Worm (Caenorhabditis elegans) whole organism, L4 larva: ENCODE data around the gene F53A9.6.

Source experiments
- T26A8.4 ChIP-seq: fragments of 200-800 bp; sonication (Bioruptor generic); IDR thresholded peaks from 2 replicates; pipeline ENCODE4 v1.3.6; 2022; ENCODE audit warnings: missing genetic modification characterization, missing compliant biosample characterization
- daf-19 ChIP-seq: fragments of 200-800 bp; sonication (Bioruptor generic); conservative IDR thresholded peaks from 2 replicates; pipeline ENCODE4 v1.3.6; 2022; ENCODE audit warnings: missing genetic modification characterization, missing compliant biosample characterization
- dmd-9 ChIP-seq: fragments of 200-800 bp; sonication (Bioruptor generic); IDR thresholded peaks from 2 replicates; pipeline ENCODE4 v1.3.6; 2022; ENCODE audit warnings: missing genetic modification reagents, missing genetic modification characterization, missing compliant biosample characterization
- hlh-11 ChIP-seq: fragments of 200-800 bp; sonication (Bioruptor generic); optimal IDR thresholded peaks from 2 replicates; lab custom pipeline; 2018; ENCODE audit warnings: mild to moderate bottlenecking, missing genetic modification characterization, missing compliant biosample characterization
- lin-38 ChIP-seq: fragments of 200-800 bp; sonication (Bioruptor generic); IDR thresholded peaks from 2 replicates; pipeline ENCODE4 v1.3.6; 2022; ENCODE audit warnings: missing genetic modification reagents, missing genetic modification characterization, missing compliant biosample characterization
- mdl-1 ChIP-seq, 2 experiments: fragments of 150-350 bp in 1 of 2; sonication (generic microtip) in 1 of 2; optimal IDR thresholded peaks; 2 replicates each; lab custom pipeline; 2014 to 2017; ENCODE audit warnings: missing biosample characterization in 2 of 2, missing genetic modification characterization in 2 of 2
- mxl-2 ChIP-seq: fragments of 200-800 bp; sonication (Bioruptor generic); conservative IDR thresholded peaks from 2 replicates; pipeline ENCODE4 v1.3.6; 2022; ENCODE audit warnings: missing genetic modification reagents, missing genetic modification characterization, missing compliant biosample characterization
- mxl-3 ChIP-seq: fragments of 200-800 bp; sonication (Bioruptor generic); optimal IDR thresholded peaks from 2 replicates; lab custom pipeline; 2018; ENCODE audit warnings: mild to moderate bottlenecking, missing genetic modification characterization, missing compliant biosample characterization
- nhr-11 ChIP-seq: fragments of 150-350 bp; optimal IDR thresholded peaks from 2 replicates; lab custom pipeline; 2014; ENCODE audit warnings: missing biosample characterization, missing genetic modification characterization
- nhr-237 ChIP-seq: sonication (generic microtip); optimal IDR thresholded peaks from 2 replicates; lab custom pipeline; 2017; ENCODE audit warnings: missing biosample characterization, missing genetic modification characterization
- pqm-1 ChIP-seq: sonication (generic microtip); optimal IDR thresholded peaks from 2 replicates; lab custom pipeline; 2017; ENCODE audit warnings: missing biosample characterization, missing genetic modification characterization
- saeg-2 ChIP-seq: fragments of 200-800 bp; sonication (Bioruptor generic); IDR thresholded peaks from 2 replicates; pipeline ENCODE4 v1.3.6; 2022; ENCODE audit warnings: missing genetic modification reagents, missing genetic modification characterization, missing compliant biosample characterization
- spr-1 ChIP-seq: sonication (generic microtip); optimal IDR thresholded peaks from 2 replicates; lab custom pipeline; 2016; ENCODE audit warnings: mild to moderate bottlenecking, missing genetic modification characterization, missing compliant biosample characterization

F53A9.6 gene

ce11 chrX:8672760-8673159 lies 40.8 kb downstream of the F53A9.6 start, which contains the start of the genes K09E2.2 and K09E2.3:
Gene K09E2.2, plus strand, starts transcription at chrX:8673060.
Gene K09E2.3, plus strand, starts transcription at chrX:8673084.
- TF ChIP-seq lin-38, result no peak
- TF ChIP-seq pqm-1 (tag; lab: Kevin White, UChicago), result no peak
- TF ChIP-seq nhr-11 (tag; lab: Kevin White, UChicago), result no peak
- TF ChIP-seq hlh-11, result no peak
- TF ChIP-seq mxl-2, result no peak
- TF ChIP-seq spr-1 (tag; lab: Kevin White, UChicago), result no peak
- TF ChIP-seq nhr-237 (tag; lab: Kevin White, UChicago), result no peak
- no peak for TF ChIP-seq mdl-1 (tag; optimal IDR thresholded peaks at IDR 0.05; lab: Kevin White, UChicago)
- TF ChIP-seq dmd-9 (GFP tag; lab: Robert Waterston, UW), result no peak
- TF ChIP-seq mxl-3 (GFP tag; lab: Kevin White, UChicago), result no peak
- TF ChIP-seq daf-19 (GFP tag; lab: Robert Waterston, UW), result no peak
- no peak for TF ChIP-seq T26A8.4 (GFP tag; lab: Robert Waterston, UW)
- TF ChIP-seq saeg-2 (GFP tag; lab: Robert Waterston, UW), result no peak
